Fruit fly (Drosophila melanogaster) whole organism, embryonic: ENCODE data around the gene H2.0.

Experiments
- BEAF-32 ChIP-seq: fragments of 200-800 bp; sonication (Bioruptor generic); optimal IDR thresholded peaks from 3 replicates; lab custom pipeline; 2017; ENCODE audit warnings: missing biosample characterization, missing genetic modification characterization, mild to moderate bottlenecking, moderate library complexity, missing genetic modification reagents
- CG10979 ChIP-seq: fragments of 200-800 bp; sonication (Bioruptor generic); optimal IDR thresholded peaks from 2 replicates; lab custom pipeline; 2018; ENCODE audit warnings: missing biosample characterization, mild to moderate bottlenecking, missing genetic modification characterization, moderate library complexity
- CG11560 ChIP-seq: fragments of 200-800 bp; sonication (Bioruptor generic); IDR thresholded peaks from 3 replicates; pipeline ENCODE4 v1.3.6; 2022; ENCODE audit warnings: missing biosample characterization, missing genetic modification characterization
- CG14710 ChIP-seq: fragments of 200-800 bp; sonication (Bioruptor generic); optimal IDR thresholded peaks from 3 replicates; lab custom pipeline; 2019; ENCODE audit warnings: missing biosample characterization, mild to moderate bottlenecking, missing genetic modification characterization, moderate library complexity
- CG15011 ChIP-seq: fragments of 200-800 bp; sonication (Bioruptor generic); optimal IDR thresholded peaks from 3 replicates; lab custom pipeline; 2018; ENCODE audit warnings: missing biosample characterization, mild to moderate bottlenecking, missing genetic modification characterization
- CG15601 ChIP-seq: fragments of 200-800 bp; sonication (Bioruptor generic); optimal IDR thresholded peaks from 3 replicates; lab custom pipeline; 2019; ENCODE audit warnings: missing biosample characterization, mild to moderate bottlenecking, missing genetic modification characterization, moderate library complexity
- CG17829 ChIP-seq: fragments of 200-800 bp; optimal IDR thresholded peaks from 2 replicates; lab custom pipeline; 2019; ENCODE audit warnings: missing biosample characterization, mild to moderate bottlenecking, missing genetic modification characterization, moderate library complexity
- CG17912 ChIP-seq: fragments of 200-800 bp; sonication (Bioruptor generic); optimal IDR thresholded peaks from 2 replicates; lab custom pipeline; 2018; ENCODE audit warnings: missing biosample characterization, mild to moderate bottlenecking, missing genetic modification characterization
- CG1792 ChIP-seq: fragments of 200-800 bp; sonication (Bioruptor generic); optimal IDR thresholded peaks from 2 replicates; lab custom pipeline; 2016; ENCODE audit warnings: missing biosample characterization, missing genetic modification characterization
- CG30431 ChIP-seq: fragments of 200-800 bp; sonication (Bioruptor generic); optimal IDR thresholded peaks from 2 replicates; lab custom pipeline; 2017; ENCODE audit warnings: missing biosample characterization, missing genetic modification characterization
- CG3838 ChIP-seq: fragments of 200-800 bp; sonication (Bioruptor generic); optimal IDR thresholded peaks from 3 replicates; lab custom pipeline; 2016; ENCODE audit warnings: missing biosample characterization, missing genetic modification characterization
- CG4424 ChIP-seq: fragments of 200-800 bp; sonication (Bioruptor generic); optimal IDR thresholded peaks from 3 replicates; lab custom pipeline; 2016; ENCODE audit warnings: missing biosample characterization, missing genetic modification characterization
- CG4617 ChIP-seq: fragments of 200-800 bp; sonication (Bioruptor generic); optimal IDR thresholded peaks from 3 replicates; lab custom pipeline; 2016; ENCODE audit warnings: missing biosample characterization, missing genetic modification characterization, borderline replicate concordance
- CG6689 ChIP-seq: fragments of 200-800 bp; sonication (Bioruptor generic); IDR thresholded peaks from 2 replicates; pipeline ENCODE4 v1.3.6; 2022; ENCODE audit warnings: missing biosample characterization, missing genetic modification characterization
- CG6791 ChIP-seq: fragments of 200-800 bp; sonication (Bioruptor generic); IDR thresholded peaks from 3 replicates; pipeline ENCODE4 v1.3.6; 2022; ENCODE audit warnings: missing biosample characterization, missing genetic modification characterization; ENCODE audit not compliant: partially characterized antibody
- CG8478 ChIP-seq: fragments of >200 bp; optimal IDR thresholded peaks from 2 replicates; lab custom pipeline; 2018
- CG9437 ChIP-seq: fragments of 200-800 bp; sonication (Bioruptor generic); optimal IDR thresholded peaks from 2 replicates; lab custom pipeline; 2018; ENCODE audit warnings: missing biosample characterization, mild to moderate bottlenecking, missing genetic modification characterization
- CG9727 ChIP-seq: fragments of 200-800 bp; sonication (Bioruptor generic); optimal IDR thresholded peaks from 3 replicates; lab custom pipeline; 2017; ENCODE audit warnings: missing biosample characterization, mild to moderate bottlenecking, missing genetic modification characterization
- CkIIα-i1 ChIP-seq: fragments of 200-800 bp; sonication (Bioruptor generic); IDR thresholded peaks from 2 replicates; pipeline ENCODE4 v1.3.6; 2022; ENCODE audit warnings: missing biosample characterization, missing genetic modification characterization
- Dad ChIP-seq: fragments of 200-800 bp; sonication (Bioruptor generic); optimal IDR thresholded peaks from 3 replicates; lab custom pipeline; 2016; ENCODE audit warnings: missing biosample characterization, missing genetic modification characterization
- Eip74EF ChIP-seq, 2 experiments: fragments of 200-800 bp in 1 of 2; fragments of >200 bp in 1 of 2; sonication (Bioruptor generic) in 1 of 2; optimal IDR thresholded peaks; 2 replicates each; lab custom pipeline; 2017 to 2019; ENCODE audit warnings: missing biosample characterization in 2 of 2, missing genetic modification characterization in 2 of 2, mild to moderate bottlenecking in 1 of 2, moderate library complexity in 1 of 2
- HLH4C ChIP-seq: fragments of 200-800 bp; sonication (Bioruptor generic); IDR thresholded peaks from 3 replicates; pipeline ENCODE4 v1.3.6; 2022; ENCODE audit warnings: missing biosample characterization, missing genetic modification characterization; ENCODE audit not compliant: partially characterized antibody
- Hr51 ChIP-seq, 2 experiments: fragments of 200-800 bp; sonication (Bioruptor generic); optimal IDR thresholded peaks; 2 replicates in 1 of 2; 3 replicates in 1 of 2; lab custom pipeline; 2016 to 2018; ENCODE audit warnings: missing biosample characterization in 2 of 2, missing genetic modification characterization in 2 of 2, mild to moderate bottlenecking in 1 of 2, moderate library complexity in 1 of 2
- Lhr ChIP-seq: fragments of 200-800 bp; sonication (Bioruptor generic); optimal IDR thresholded peaks from 3 replicates; lab custom pipeline; 2017; ENCODE audit warnings: mild to moderate bottlenecking, missing biosample characterization, missing genetic modification reagents, missing genetic modification characterization
- MESR4 ChIP-seq: fragments of 200-800 bp; sonication (Bioruptor generic); optimal IDR thresholded peaks from 2 replicates; lab custom pipeline; 2018; ENCODE audit warnings: missing biosample characterization, mild to moderate bottlenecking, missing genetic modification characterization, moderate library complexity
- Nf-YA ChIP-seq: fragments of 200-800 bp; sonication (Bioruptor generic); IDR thresholded peaks from 2 replicates; pipeline ENCODE4 v1.3.6; 2022; ENCODE audit warnings: missing biosample characterization, missing genetic modification characterization
- Nf-YB ChIP-seq: fragments of 200-800 bp; sonication (Bioruptor generic); optimal IDR thresholded peaks from 3 replicates; lab custom pipeline; 2019; ENCODE audit warnings: missing biosample characterization, mild to moderate bottlenecking, missing genetic modification characterization, moderate library complexity
- Nf-YC ChIP-seq: fragments of 200-800 bp; optimal IDR thresholded peaks from 3 replicates; lab custom pipeline; 2019; ENCODE audit warnings: missing biosample characterization, mild to moderate bottlenecking, missing genetic modification characterization, moderate library complexity
- Poxn ChIP-seq: fragments of 200-800 bp; sonication (Bioruptor generic); IDR thresholded peaks from 2 replicates; pipeline ENCODE4 v1.3.6; 2022; ENCODE audit warnings: missing biosample characterization, missing genetic modification characterization
- Ptx1 ChIP-seq: fragments of 200-800 bp; sonication (Bioruptor generic); IDR thresholded peaks from 2 replicates; pipeline ENCODE4 v1.3.6; 2022; ENCODE audit warnings: missing biosample characterization, missing genetic modification characterization
- Side ChIP-seq: fragments of 200-800 bp; sonication (Bioruptor generic); optimal IDR thresholded peaks from 2 replicates; lab custom pipeline; 2016; ENCODE audit warnings: missing biosample characterization, missing genetic modification characterization
- Ssrp ChIP-seq: fragments of 200-800 bp; sonication (Bioruptor generic); optimal IDR thresholded peaks from 2 replicates; lab custom pipeline; 2018; ENCODE audit warnings: missing biosample characterization, mild to moderate bottlenecking, missing genetic modification characterization, moderate library complexity
- Tbp ChIP-seq: fragments of >200 bp; optimal IDR thresholded peaks from 2 replicates; lab custom pipeline; 2018; ENCODE audit warnings: missing biosample characterization, missing genetic modification characterization
- Trl ChIP-seq, 3 experiments: fragments of >200 bp in 2 of 3; fragments of 200-800 bp in 1 of 3; sonication (Bioruptor generic) in 1 of 3; optimal IDR thresholded peaks; 2 replicates in 1 of 3; 3 replicates in 2 of 3; lab custom pipeline; 2016 to 2017; ENCODE audit warnings: missing biosample characterization in 1 of 3, missing genetic modification characterization in 1 of 3
- abd-A ChIP-seq: fragments of 200-800 bp; sonication (Bioruptor generic); optimal IDR thresholded peaks from 3 replicates; lab custom pipeline; 2019; ENCODE audit warnings: missing biosample characterization, mild to moderate bottlenecking, missing genetic modification characterization, moderate library complexity
- ara ChIP-seq: fragments of 200-800 bp; sonication (Bioruptor generic); IDR thresholded peaks from 2 replicates; pipeline ENCODE4 v1.3.6; 2022; ENCODE audit warnings: missing biosample characterization, missing genetic modification characterization
- cwo ChIP-seq: fragments of 200-800 bp; sonication (Bioruptor generic); optimal IDR thresholded peaks from 3 replicates; lab custom pipeline; 2017; ENCODE audit warnings: missing biosample characterization, missing genetic modification characterization, mild to moderate bottlenecking, moderate library complexity, missing genetic modification reagents
- fd64A ChIP-seq: fragments of 200-800 bp; sonication (Bioruptor generic); optimal IDR thresholded peaks from 3 replicates; lab custom pipeline; 2018; ENCODE audit warnings: missing biosample characterization, mild to moderate bottlenecking, missing genetic modification characterization
- gsb-n ChIP-seq: fragments of 200-800 bp; sonication (Bioruptor generic); optimal IDR thresholded peaks from 3 replicates; lab custom pipeline; 2018; ENCODE audit warnings: missing biosample characterization, mild to moderate bottlenecking, missing genetic modification characterization
- kay ChIP-seq: fragments of 200-800 bp; sonication (Bioruptor generic); optimal IDR thresholded peaks from 2 replicates; lab custom pipeline; 2016; ENCODE audit warnings: missing biosample characterization, missing genetic modification characterization
- lmd ChIP-seq: fragments of 200-800 bp; sonication (Bioruptor generic); IDR thresholded peaks from 2 replicates; pipeline ENCODE4 v1.3.6; 2022; ENCODE audit warnings: missing biosample characterization, missing genetic modification characterization
- nerfin-1 ChIP-seq: fragments of 200-800 bp; sonication (Bioruptor generic); optimal IDR thresholded peaks from 3 replicates; lab custom pipeline; 2019; ENCODE audit warnings: missing biosample characterization, mild to moderate bottlenecking, missing genetic modification characterization, moderate library complexity
- pho ChIP-seq: fragments of 200-800 bp; sonication (Bioruptor generic); optimal IDR thresholded peaks from 2 replicates; lab custom pipeline; 2016; ENCODE audit warnings: missing biosample characterization, missing genetic modification characterization
- sd ChIP-seq: fragments of 200-800 bp; sonication (Bioruptor generic); optimal IDR thresholded peaks from 3 replicates; lab custom pipeline; 2018; ENCODE audit warnings: missing biosample characterization, mild to moderate bottlenecking, missing genetic modification characterization, moderate library complexity
- sima ChIP-seq: fragments of 200-800 bp; sonication (Bioruptor generic); optimal IDR thresholded peaks from 2 replicates; lab custom pipeline; 2016; ENCODE audit warnings: missing biosample characterization, missing genetic modification characterization
- tin ChIP-seq: fragments of 200-800 bp; sonication (Bioruptor generic); optimal IDR thresholded peaks from 3 replicates; lab custom pipeline; 2016; ENCODE audit warnings: missing biosample characterization, missing genetic modification characterization
- tio ChIP-seq: fragments of 200-800 bp; sonication (Bioruptor generic); optimal IDR thresholded peaks from 2 replicates; lab custom pipeline; 2017; ENCODE audit warnings: missing biosample characterization, missing genetic modification characterization, inconsistent platforms
- wor ChIP-seq: fragments of 200-800 bp; sonication (Bioruptor generic); IDR thresholded peaks from 2 replicates; pipeline ENCODE4 v1.3.6; 2022; ENCODE audit warnings: missing biosample characterization, missing genetic modification characterization
- yki ChIP-seq: fragments of >200 bp; optimal IDR thresholded peaks from 3 replicates; lab custom pipeline; 2018
- zfh1 ChIP-seq: fragments of 200-800 bp; sonication (Bioruptor generic); IDR thresholded peaks from 3 replicates; pipeline ENCODE4 v1.3.6; 2022; ENCODE audit warnings: missing biosample characterization, missing genetic modification characterization

Gene H2.0

DNA sequence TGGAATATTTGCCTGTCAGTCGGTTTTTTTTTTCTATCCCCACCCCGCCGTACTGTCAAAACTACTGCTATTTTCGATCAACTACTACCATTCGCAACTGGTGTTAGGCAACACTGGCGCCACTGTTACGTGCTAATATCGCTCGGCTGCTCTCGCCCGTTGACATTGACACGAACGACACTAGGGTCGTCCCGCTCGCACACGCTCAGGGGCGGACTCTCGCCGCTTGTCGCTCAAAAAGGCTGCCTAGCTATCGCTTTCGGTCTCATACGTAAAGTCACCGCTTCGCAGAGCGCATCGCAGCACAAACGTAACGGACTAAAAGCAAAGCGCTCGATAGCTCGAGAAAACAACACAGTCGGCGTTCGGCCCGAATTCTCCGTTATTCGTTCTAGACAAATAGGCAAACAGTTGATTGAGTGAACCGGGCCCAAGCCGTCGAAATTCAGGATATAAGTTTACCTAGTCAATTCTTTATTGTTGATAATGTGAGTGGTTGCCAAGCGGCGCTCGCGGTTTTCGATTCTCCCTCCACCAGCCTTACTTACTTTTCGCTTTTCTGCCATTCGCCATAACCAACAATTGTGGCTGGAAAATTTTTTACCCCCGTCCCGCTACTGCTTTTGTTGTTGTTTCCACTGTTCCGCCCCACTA is 36.7 kb downstream of the H2.0 start (continued):
- no peak for TF ChIP-seq CG6689 (GFP tag; lab: Robert Waterston, UW)
- peak; percentile 78 for TF ChIP-seq CG15601
- TF ChIP-seq Eip74EF (GFP tag; optimal IDR thresholded peaks at IDR 0.05; lab: Kevin White, UChicago) = peak in 1 of 2 experiments; percentile 41
- no peak for TF ChIP-seq cwo (GFP tag; lab: Kevin White, UChicago)
- peak; percentile 43 for TF ChIP-seq CG14710 (tag; lab: Kevin White, UChicago)
- no peak for TF ChIP-seq sima (GFP tag; lab: Kevin White, UChicago)
- TF ChIP-seq CG10979 (tag; lab: Kevin White, UChicago) = peak; percentile 33
- no peak for TF ChIP-seq CG4617 (GFP tag; lab: Kevin White, UChicago)
- TF ChIP-seq CG6791 (GFP tag; lab: Robert Waterston, UW) = no peak
- TF ChIP-seq wor (GFP tag; lab: Robert Waterston, UW) = no peak
- peak; percentile 1 for TF ChIP-seq MESR4 (GFP tag; lab: Kevin White, UChicago)
- peak in 1 of 2 experiments; percentile 23 for TF ChIP-seq Hr51 (GFP tag; optimal IDR thresholded peaks at IDR 0.05; lab: Kevin White, UChicago)
- peak; percentile 4 for TF ChIP-seq fd64A (GFP tag; lab: Kevin White, UChicago)
- TF ChIP-seq nerfin-1 (tag; lab: Kevin White, UChicago) = peak; percentile 44
- no peak for TF ChIP-seq Ssrp (tag; lab: Kevin White, UChicago)
- TF ChIP-seq Tbp (GFP tag; lab: Kevin White, UChicago) = no peak
- peak; percentile 89 for TF ChIP-seq Nf-YC (tag; lab: Kevin White, UChicago)
- TF ChIP-seq Side (GFP tag; lab: Kevin White, UChicago) = peak; percentile 33
- TF ChIP-seq CG17829 (tag; lab: Kevin White, UChicago) = peak; percentile 52
- no peak for TF ChIP-seq Ptx1
- TF ChIP-seq CG9727 (GFP tag; lab: Kevin White, UChicago) = peak; percentile 21
- no peak for TF ChIP-seq Trl (optimal IDR thresholded peaks at IDR 0.05; lab: Kevin White, UChicago)
- peak; percentile 36 for TF ChIP-seq Trl (GFP tag; optimal IDR thresholded peaks at IDR 0.05; lab: Kevin White, UChicago)
- TF ChIP-seq Nf-YA (GFP tag; lab: Robert Waterston, UW) = no peak
- peak; percentile 99 for TF ChIP-seq CG9437 (GFP tag; lab: Kevin White, UChicago)
- TF ChIP-seq kay (GFP tag; lab: Kevin White, UChicago) = peak; percentile 2
- TF ChIP-seq gsb-n = peak; percentile 13
- TF ChIP-seq Lhr (GFP tag; lab: Kevin White, UChicago) = no peak
- TF ChIP-seq yki (lab: Kevin White, UChicago) = no peak
- TF ChIP-seq CkIIα-i1 (GFP tag; lab: Robert Waterston, UW) = no peak
- TF ChIP-seq CG8478 (lab: Kevin White, UChicago) = peak; percentile 93
- TF ChIP-seq lmd = no peak
- no peak for TF ChIP-seq CG1792 (GFP tag; lab: Kevin White, UChicago)
- no peak for TF ChIP-seq CG15011 (GFP tag; lab: Kevin White, UChicago)
- TF ChIP-seq tio (GFP tag; lab: Kevin White, UChicago) = no peak
- peak; percentile 50 for TF ChIP-seq Nf-YB (GFP tag; lab: Kevin White, UChicago)
- TF ChIP-seq CG17912 (GFP tag; lab: Kevin White, UChicago) = peak; percentile 15
- TF ChIP-seq CG11560 (tag; lab: Robert Waterston, UW) = no peak
- no peak for TF ChIP-seq abd-A
- TF ChIP-seq HLH4C (GFP tag; lab: Robert Waterston, UW) = no peak
- TF ChIP-seq Poxn = no peak
- TF ChIP-seq pho (GFP tag; lab: Kevin White, UChicago) = peak; percentile 38
- no peak for TF ChIP-seq ara (GFP tag; lab: Robert Waterston, UW)
- TF ChIP-seq CG3838 (GFP tag; lab: Kevin White, UChicago) = no peak
- peak; percentile 100 for TF ChIP-seq CG4424 (GFP tag; lab: Kevin White, UChicago)
- TF ChIP-seq tin (GFP tag; lab: Kevin White, UChicago) = peak; percentile 32
- peak; percentile 26 for TF ChIP-seq Dad (GFP tag; lab: Kevin White, UChicago)
- peak; percentile 35 for TF ChIP-seq BEAF-32 (GFP tag; lab: Kevin White, UChicago)
- TF ChIP-seq sd = peak; percentile 8
- no peak for TF ChIP-seq CG30431
- no peak for TF ChIP-seq zfh1
